Worm (Caenorhabditis elegans): Measurements from ENCODE around the gene ZC449.5.

ce11 chrX:5013826-5014225 is 23.7 kb downstream of the ZC449.5 start, which contains the start of gene ZC449.7:
- TF ChIP-seq F13C5.2 (tag; optimal IDR thresholded peaks at IDR 0.05) (no peak), ceh-13 (GFP tag; optimal IDR thresholded peaks at IDR 0.05) (no peak), ets-7 (tag; optimal IDR thresholded peaks at IDR 0.05) (no peak), pes-1 (GFP tag; IDR thresholded peaks at IDR 0.05) (no peak)
